Fruit fly (Drosophila melanogaster) whole organism, embryonic: ENCODE results near the gene CG42716.

Source experiments
- Awh ChIP-seq: fragments of 200-800 bp; sonication (Bioruptor generic); IDR thresholded peaks from 2 replicates; pipeline ENCODE4, ENCODE4 v1.3.6; 2022; ENCODE audit warnings: missing biosample characterization, missing genetic modification characterization
- CG10147 ChIP-seq: fragments of 200-800 bp; sonication (Bioruptor generic); optimal IDR thresholded peaks from 2 replicates; lab custom pipeline; 2019; ENCODE audit warnings: missing biosample characterization, mild to moderate bottlenecking, missing genetic modification characterization, moderate library complexity
- CG10209 ChIP-seq: fragments of 200-800 bp; sonication (Bioruptor generic); optimal IDR thresholded peaks from 3 replicates; lab custom pipeline; 2017; ENCODE audit warnings: missing biosample characterization, mild to moderate bottlenecking, missing genetic modification characterization, missing genetic modification reagents
- CG10431 ChIP-seq: fragments of 200-800 bp; sonication (Bioruptor generic); optimal IDR thresholded peaks from 3 replicates; lab custom pipeline; 2018; ENCODE audit warnings: missing biosample characterization, mild to moderate bottlenecking, missing genetic modification characterization
- CG10565 ChIP-seq: fragments of 200-800 bp; sonication (Bioruptor generic); optimal IDR thresholded peaks from 3 replicates; lab custom pipeline; 2016; ENCODE audit warnings: missing biosample characterization, mild to moderate bottlenecking, missing genetic modification characterization
- CG11093 ChIP-seq: fragments of 200-800 bp; sonication (Bioruptor generic); IDR thresholded peaks from 3 replicates; pipeline ENCODE4 v1.3.6; 2022; ENCODE audit warnings: missing biosample characterization, missing genetic modification characterization
- CG12071 ChIP-seq: fragments of 200-800 bp; sonication (Bioruptor generic); optimal IDR thresholded peaks from 3 replicates; lab custom pipeline; 2018; ENCODE audit warnings: missing biosample characterization, mild to moderate bottlenecking, missing genetic modification characterization
- CG12236 ChIP-seq: fragments of 200-800 bp; sonication (Bioruptor generic); optimal IDR thresholded peaks from 2 replicates; lab custom pipeline; 2016; ENCODE audit warnings: missing biosample characterization, missing genetic modification characterization
- CG12744 ChIP-seq: fragments of 200-800 bp; sonication (Bioruptor generic); optimal IDR thresholded peaks from 2 replicates; lab custom pipeline; 2016; ENCODE audit warnings: missing biosample characterization, missing genetic modification characterization
- CG14441 ChIP-seq: fragments of 200-800 bp; sonication (Bioruptor generic); IDR thresholded peaks from 2 replicates; pipeline ENCODE4 v1.3.6; 2022; ENCODE audit warnings: missing biosample characterization, missing genetic modification characterization
- CG15073 ChIP-seq: fragments of 200-800 bp; sonication (Bioruptor generic); optimal IDR thresholded peaks from 2 replicates; lab custom pipeline; 2016; ENCODE audit warnings: missing biosample characterization, missing genetic modification characterization
- CG1602 ChIP-seq: fragments of 200-800 bp; sonication (Bioruptor generic); optimal IDR thresholded peaks from 3 replicates; lab custom pipeline; 2016; ENCODE audit warnings: missing biosample characterization, missing genetic modification characterization
- CG17328 ChIP-seq: fragments of 200-800 bp; sonication (Bioruptor generic); IDR thresholded peaks from 2 replicates; pipeline ENCODE4 v1.3.6; 2022; ENCODE audit warnings: missing biosample characterization, missing genetic modification characterization
- CG4854 ChIP-seq: fragments of 200-800 bp; sonication (Bioruptor generic); optimal IDR thresholded peaks from 2 replicates; lab custom pipeline; 2016; ENCODE audit warnings: missing biosample characterization, missing genetic modification characterization, inconsistent platforms
- CG6689 ChIP-seq: fragments of 200-800 bp; sonication (Bioruptor generic); IDR thresholded peaks from 2 replicates; pipeline ENCODE4 v1.3.6; 2022; ENCODE audit warnings: missing biosample characterization, missing genetic modification characterization
- CG6791 ChIP-seq: fragments of 200-800 bp; sonication (Bioruptor generic); IDR thresholded peaks from 3 replicates; pipeline ENCODE4 v1.3.6; 2022; ENCODE audit warnings: missing biosample characterization, missing genetic modification characterization; ENCODE audit not compliant: partially characterized antibody
- CG9215 ChIP-seq: fragments of 200-800 bp; sonication (Bioruptor generic); IDR thresholded peaks from 2 replicates; pipeline ENCODE4 v1.3.6; 2022; ENCODE audit warnings: missing biosample characterization, missing genetic modification characterization
- CG9932 ChIP-seq: fragments of 200-800 bp; sonication (Bioruptor generic); IDR thresholded peaks from 2 replicates; pipeline ENCODE4 v1.3.6; 2022; ENCODE audit warnings: missing biosample characterization, missing genetic modification characterization
- Dad ChIP-seq: fragments of 200-800 bp; sonication (Bioruptor generic); optimal IDR thresholded peaks from 3 replicates; lab custom pipeline; 2016; ENCODE audit warnings: missing biosample characterization, missing genetic modification characterization
- Dip2 ChIP-seq: fragments of 200-800 bp; sonication (Bioruptor generic); IDR thresholded peaks from 2 replicates; pipeline ENCODE4 v1.3.6; 2022; ENCODE audit warnings: missing biosample characterization, missing genetic modification characterization
- Fer1 ChIP-seq: fragments of 200-800 bp; sonication (Bioruptor generic); optimal IDR thresholded peaks from 2 replicates; lab custom pipeline; 2017; ENCODE audit warnings: missing biosample characterization, mild to moderate bottlenecking, missing genetic modification characterization
- Gug ChIP-seq: fragments of 200-800 bp; sonication (Bioruptor generic); IDR thresholded peaks from 4 replicates; pipeline ENCODE4 v1.3.6; 2022; ENCODE audit warnings: missing biosample characterization, missing genetic modification characterization
- HLH3B ChIP-seq: fragments of 200-800 bp; sonication (Bioruptor generic); IDR thresholded peaks from 2 replicates; pipeline ENCODE4 v1.3.6; 2022; ENCODE audit warnings: missing biosample characterization, missing genetic modification characterization
- Hmr ChIP-seq: fragments of 200-800 bp; sonication (Bioruptor generic); optimal IDR thresholded peaks from 3 replicates; lab custom pipeline; 2017; ENCODE audit warnings: mild to moderate bottlenecking, missing biosample characterization, missing genetic modification reagents, missing genetic modification characterization
- Hmx ChIP-seq: fragments of 200-800 bp; sonication (Bioruptor generic); optimal IDR thresholded peaks from 2 replicates; lab custom pipeline; 2016; ENCODE audit warnings: missing biosample characterization, missing genetic modification characterization
- Lpt ChIP-seq: fragments of >200 bp; optimal IDR thresholded peaks from 2 replicates; lab custom pipeline; 2018; ENCODE audit warnings: missing biosample characterization, missing genetic modification characterization
- Oli ChIP-seq: fragments of 200-800 bp; sonication (Bioruptor generic); optimal IDR thresholded peaks from 2 replicates; lab custom pipeline; 2018; ENCODE audit warnings: missing biosample characterization, mild to moderate bottlenecking, missing genetic modification characterization, moderate library complexity
- Ravus ChIP-seq: fragments of 200-800 bp; sonication (Bioruptor generic); IDR thresholded peaks from 2 replicates; pipeline ENCODE4 v1.3.6; 2022; ENCODE audit warnings: missing biosample characterization, missing genetic modification characterization
- Taf1 ChIP-seq: fragments of 200-800 bp; sonication (Bioruptor generic); IDR thresholded peaks from 2 replicates; pipeline ENCODE4 v1.3.6; 2022; ENCODE audit warnings: missing biosample characterization, missing genetic modification characterization
- Vsx1 ChIP-seq: fragments of 200-800 bp; sonication (Bioruptor generic); optimal IDR thresholded peaks from 2 replicates; lab custom pipeline; 2017; ENCODE audit warnings: missing biosample characterization, mild to moderate bottlenecking, missing genetic modification characterization, missing genetic modification reagents
- ap ChIP-seq: fragments of 200-800 bp; sonication (Bioruptor generic); IDR thresholded peaks from 2 replicates; pipeline ENCODE4 v1.3.6; 2022; ENCODE audit warnings: missing biosample characterization, missing genetic modification characterization
- ash1 ChIP-seq: fragments of 200-800 bp; sonication (Bioruptor generic); optimal IDR thresholded peaks from 2 replicates; lab custom pipeline; 2018; ENCODE audit warnings: missing biosample characterization, mild to moderate bottlenecking, missing genetic modification characterization
- cg ChIP-seq: fragments of 200-800 bp; sonication (Bioruptor generic); optimal IDR thresholded peaks from 3 replicates; lab custom pipeline; 2019; ENCODE audit warnings: missing biosample characterization, mild to moderate bottlenecking, missing genetic modification characterization, moderate library complexity
- esg ChIP-seq: fragments of 200-800 bp; sonication (Bioruptor generic); conservative IDR thresholded peaks from 2 replicates; pipeline ENCODE4 v1.3.6; 2022; ENCODE audit warnings: missing biosample characterization, missing genetic modification characterization
- eve ChIP-seq, 2 experiments: fragments of >200 bp; optimal IDR thresholded peaks; 2 replicates each; lab custom pipeline; 2017; ENCODE audit warnings: missing biosample characterization in 2 of 2, missing genetic modification characterization in 2 of 2
- fd64A ChIP-seq: fragments of 200-800 bp; sonication (Bioruptor generic); optimal IDR thresholded peaks from 3 replicates; lab custom pipeline; 2018; ENCODE audit warnings: missing biosample characterization, mild to moderate bottlenecking, missing genetic modification characterization
- gcm2 ChIP-seq: fragments of 200-800 bp; sonication (Bioruptor generic); optimal IDR thresholded peaks from 2 replicates; lab custom pipeline; 2016; ENCODE audit warnings: missing biosample characterization, missing genetic modification characterization
- gt ChIP-seq: fragments of 200-800 bp; sonication (Bioruptor generic); IDR thresholded peaks from 2 replicates; pipeline ENCODE4 v1.3.6; 2022; ENCODE audit warnings: missing biosample characterization, missing genetic modification characterization
- hb ChIP-seq: fragments of 200-800 bp; sonication (Bioruptor generic); IDR thresholded peaks from 3 replicates; pipeline ENCODE4 v1.3.6; 2022; ENCODE audit warnings: missing biosample characterization, missing genetic modification characterization; ENCODE audit not compliant: partially characterized antibody
- insv ChIP-seq, 2 experiments: fragments of 200-800 bp; sonication (Bioruptor generic); optimal IDR thresholded peaks; 3 replicates each; lab custom pipeline; 2016 to 2018; ENCODE audit warnings: missing biosample characterization in 2 of 2, missing genetic modification characterization in 2 of 2
- kay ChIP-seq: fragments of 200-800 bp; sonication (Bioruptor generic); optimal IDR thresholded peaks from 2 replicates; lab custom pipeline; 2016; ENCODE audit warnings: missing biosample characterization, missing genetic modification characterization
- lmd ChIP-seq: fragments of 200-800 bp; sonication (Bioruptor generic); IDR thresholded peaks from 2 replicates; pipeline ENCODE4 v1.3.6; 2022; ENCODE audit warnings: missing biosample characterization, missing genetic modification characterization
- nerfin-1 ChIP-seq: fragments of 200-800 bp; sonication (Bioruptor generic); optimal IDR thresholded peaks from 3 replicates; lab custom pipeline; 2019; ENCODE audit warnings: missing biosample characterization, mild to moderate bottlenecking, missing genetic modification characterization, moderate library complexity
- pita ChIP-seq: fragments of 200-800 bp; sonication (Bioruptor generic); optimal IDR thresholded peaks from 2 replicates; lab custom pipeline; 2017; ENCODE audit warnings: missing biosample characterization, mild to moderate bottlenecking, missing genetic modification characterization
- psq ChIP-seq: fragments of 200-800 bp; sonication (Bioruptor generic); optimal IDR thresholded peaks from 2 replicates; lab custom pipeline; 2017; ENCODE audit warnings: missing biosample characterization, missing genetic modification characterization
- tll ChIP-seq, 2 experiments: fragments of 200-800 bp in 1 of 2; fragments of >200 bp in 1 of 2; sonication (Bioruptor generic) in 1 of 2; optimal IDR thresholded peaks; 2 replicates each; lab custom pipeline; 2017 to 2019; ENCODE audit warnings: missing biosample characterization in 2 of 2, missing genetic modification characterization in 2 of 2, mild to moderate bottlenecking in 1 of 2, moderate library complexity in 1 of 2
- toy ChIP-seq: fragments of 200-800 bp; sonication (Bioruptor generic); IDR thresholded peaks from 2 replicates; pipeline ENCODE4 v1.3.6; 2022; ENCODE audit warnings: missing biosample characterization, missing genetic modification characterization
- trh ChIP-seq: fragments of 200-800 bp; sonication (Bioruptor generic); optimal IDR thresholded peaks from 2 replicates; lab custom pipeline; 2016; ENCODE audit warnings: missing biosample characterization, missing genetic modification characterization
- vvl ChIP-seq: fragments of 200-800 bp; sonication (Bioruptor generic); IDR thresholded peaks from 2 replicates; pipeline ENCODE4 v1.3.6; 2022; ENCODE audit warnings: missing biosample characterization, missing genetic modification characterization
- zen2 ChIP-seq: fragments of 200-800 bp; sonication (Bioruptor generic); IDR thresholded peaks from 3 replicates; pipeline ENCODE4 v1.3.6; 2022; ENCODE audit warnings: missing biosample characterization, missing genetic modification characterization; ENCODE audit not compliant: partially characterized antibody

CG42716 gene

DNA sequence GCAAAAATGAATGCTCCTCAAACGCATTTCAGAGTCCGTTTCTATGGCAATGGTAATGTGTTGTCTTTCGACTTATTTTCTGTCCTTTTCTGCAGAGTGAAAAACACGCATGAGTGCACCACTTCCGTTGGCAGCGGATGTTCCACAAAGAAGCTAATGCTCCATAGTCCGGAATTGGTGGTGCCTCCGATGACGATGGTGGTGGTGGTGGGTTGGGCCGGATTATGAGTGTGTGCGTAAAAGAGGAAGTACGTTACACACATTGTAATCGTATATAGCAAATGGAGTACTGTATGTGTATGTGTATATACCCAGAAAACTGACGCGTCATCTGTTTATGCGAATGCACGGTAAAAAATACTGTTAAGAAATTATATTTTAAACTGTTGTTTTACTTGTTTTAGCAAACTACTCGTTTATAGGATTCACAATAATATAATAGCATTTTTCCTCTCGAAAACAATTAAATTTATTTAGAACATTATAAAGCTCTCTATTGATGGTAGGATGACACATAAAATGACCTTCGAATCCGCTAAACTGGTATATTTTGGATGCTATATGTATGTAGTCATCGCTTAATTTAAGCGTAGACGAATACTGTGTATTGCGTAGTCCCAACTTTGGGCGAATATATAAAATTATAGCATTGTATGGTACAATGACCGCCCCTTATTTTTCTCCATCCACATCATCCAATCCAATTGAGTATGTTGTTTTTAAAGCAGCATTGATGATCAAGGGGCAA, 11.7 kb downstream of the CG42716 start (continued):
- TF ChIP-seq Hmx (GFP tag; lab: Kevin White, UChicago) (no peak), Gug (GFP tag; lab: Robert Waterston, UW) (no peak), Awh (GFP tag; lab: Robert Waterston, UW) (peak; percentile 7; the same call in 1 of the 2 replicates), CG12744 (GFP tag; lab: Kevin White, UChicago) (no peak), CG10431 (GFP tag; lab: Kevin White, UChicago) (no peak), Lpt (GFP tag; lab: Kevin White, UChicago) (no peak), CG11093 (no peak), vvl (peak; percentile 47), CG6689 (GFP tag; lab: Robert Waterston, UW) (peak; percentile 61), CG10147 (GFP tag; lab: Kevin White, UChicago) (peak; percentile 27), cg (GFP tag; lab: Kevin White, UChicago) (peak; percentile 83), tll (GFP tag; optimal IDR thresholded peaks at IDR 0.05; lab: Kevin White, UChicago) (no peak), pita (GFP tag; lab: Kevin White, UChicago) (no peak), Hmr (GFP tag; lab: Kevin White, UChicago) (peak; percentile 59), CG4854 (GFP tag; lab: Kevin White, UChicago) (peak; percentile 47), ash1 (peak; percentile 4), lmd (peak; percentile 36), Ravus (peak; percentile 6; the same call in 1 of the 2 replicates), fd64A (GFP tag; lab: Kevin White, UChicago) (no peak), CG12071 (GFP tag; lab: Kevin White, UChicago) (peak; percentile 11), Dip2 (GFP tag; lab: Robert Waterston, UW) (no peak), ap (GFP tag; lab: Robert Waterston, UW) (peak; percentile 36), nerfin-1 (tag; lab: Kevin White, UChicago) (peak; percentile 28), CG9215 (no peak), kay (GFP tag; lab: Kevin White, UChicago) (peak; percentile 69), CG1602 (GFP tag; lab: Kevin White, UChicago) (peak; percentile 30), hb (GFP tag; lab: Robert Waterston, UW) (no peak), HLH3B (GFP tag; lab: Robert Waterston, UW) (peak; percentile 42; the same call in 1 of the 2 replicates), esg (GFP tag; lab: Robert Waterston, UW) (peak; percentile 50), CG14441 (GFP tag; lab: Robert Waterston, UW) (no peak), gt (GFP tag; lab: Robert Waterston, UW) (no peak), trh (no peak), CG15073 (no peak), eve (GFP tag; optimal IDR thresholded peaks at IDR 0.05; lab: Kevin White, UChicago) (no peak), toy (no peak), Vsx1 (GFP tag; lab: Kevin White, UChicago) (no peak), psq (no peak), CG9932 (GFP tag; lab: Robert Waterston, UW) (peak; percentile 26; the same call in 1 of the 2 replicates), Fer1 (GFP tag; lab: Kevin White, UChicago) (no peak), CG10565 (GFP tag; lab: Kevin White, UChicago) (no peak), gcm2 (GFP tag; lab: Kevin White, UChicago) (no peak), CG10209 (GFP tag; lab: Kevin White, UChicago) (peak; percentile 3), Oli (tag; lab: Kevin White, UChicago) (peak; percentile 52), Dad (GFP tag; lab: Kevin White, UChicago) (no peak), insv (GFP tag; optimal IDR thresholded peaks at IDR 0.05; lab: Kevin White, UChicago) (no peak), zen2 (GFP tag; lab: Robert Waterston, UW) (no peak), CG6791 (no peak), Taf1 (GFP tag; lab: Robert Waterston, UW) (peak; percentile 22; the same call in 1 of the 2 replicates), CG17328 (GFP tag; lab: Robert Waterston, UW) (peak; percentile 47; the same call in 1 of the 2 replicates), CG12236 (GFP tag; lab: Kevin White, UChicago) (no peak)
